Fruit fly (Drosophila melanogaster) whole organism, embryonic: Measurements from ENCODE around the gene CG7430.
A peak's percentile ranks its signal among the peaks of the same experiment; 100 is the strongest.

Source experiments
- ATbp ChIP-seq: fragments of 200-800 bp; sonication (Bioruptor generic); optimal IDR thresholded peaks from 2 replicates; lab custom pipeline; 2017; ENCODE audit warnings: missing biosample characterization, mild to moderate bottlenecking, missing genetic modification characterization, missing genetic modification reagents
- CG10209 ChIP-seq: fragments of 200-800 bp; sonication (Bioruptor generic); optimal IDR thresholded peaks from 3 replicates; lab custom pipeline; 2017; ENCODE audit warnings: missing biosample characterization, mild to moderate bottlenecking, missing genetic modification characterization, missing genetic modification reagents
- CG10366 ChIP-seq: fragments of 200-800 bp; sonication (Bioruptor generic); IDR thresholded peaks from 2 replicates; pipeline ENCODE4 v1.3.6; 2022; ENCODE audit warnings: missing biosample characterization, missing genetic modification characterization
- CG10654 ChIP-seq: fragments of 200-800 bp; sonication (Bioruptor generic); optimal IDR thresholded peaks from 2 replicates; lab custom pipeline; 2016; ENCODE audit warnings: missing biosample characterization, missing genetic modification characterization
- CG10979 ChIP-seq: fragments of 200-800 bp; sonication (Bioruptor generic); optimal IDR thresholded peaks from 2 replicates; lab custom pipeline; 2018; ENCODE audit warnings: missing biosample characterization, mild to moderate bottlenecking, missing genetic modification characterization, moderate library complexity
- CG11398 ChIP-seq: fragments of 200-800 bp; sonication (Bioruptor generic); optimal IDR thresholded peaks from 2 replicates; lab custom pipeline; 2016; ENCODE audit warnings: missing biosample characterization, missing genetic modification characterization
- CG11696 ChIP-seq: fragments of 200-800 bp; sonication (Bioruptor generic); IDR thresholded peaks from 2 replicates; pipeline ENCODE4 v1.3.6; 2022; ENCODE audit warnings: missing biosample characterization, missing genetic modification characterization
- CG13775 ChIP-seq: fragments of 200-800 bp; sonication (Bioruptor generic); optimal IDR thresholded peaks from 3 replicates; lab custom pipeline; 2017; ENCODE audit warnings: missing biosample characterization, mild to moderate bottlenecking, missing genetic modification characterization
- CG14014 ChIP-seq: fragments of 200-800 bp; sonication (Bioruptor generic); IDR thresholded peaks from 2 replicates; pipeline ENCODE4 v1.3.6; 2022; ENCODE audit warnings: missing biosample characterization, missing genetic modification characterization
- CG14965 ChIP-seq: fragments of 200-800 bp; sonication (Bioruptor generic); optimal IDR thresholded peaks from 2 replicates; lab custom pipeline; 2016; ENCODE audit warnings: missing biosample characterization, missing genetic modification characterization, borderline replicate concordance
- CG16863 ChIP-seq: fragments of 200-800 bp; sonication (Bioruptor generic); optimal IDR thresholded peaks from 3 replicates; lab custom pipeline; 2016; ENCODE audit warnings: missing biosample characterization, missing genetic modification characterization
- CG17802 ChIP-seq: fragments of 200-800 bp; sonication (Bioruptor generic); optimal IDR thresholded peaks from 2 replicates; lab custom pipeline; 2018; ENCODE audit warnings: missing biosample characterization, mild to moderate bottlenecking, missing genetic modification characterization, moderate library complexity
- CG30403 ChIP-seq: fragments of 200-800 bp; sonication (Bioruptor generic); optimal IDR thresholded peaks from 3 replicates; lab custom pipeline; 2016; ENCODE audit warnings: missing biosample characterization, missing genetic modification characterization
- CG3163 ChIP-seq: fragments of 200-800 bp; sonication (Bioruptor generic); optimal IDR thresholded peaks from 3 replicates; lab custom pipeline; 2016; ENCODE audit warnings: missing biosample characterization, missing genetic modification characterization
- CG3407 ChIP-seq: fragments of 200-800 bp; sonication (Bioruptor generic); optimal IDR thresholded peaks from 2 replicates; lab custom pipeline; 2018; ENCODE audit warnings: missing biosample characterization, mild to moderate bottlenecking, missing genetic modification characterization
- CG4820 ChIP-seq: fragments of 200-800 bp; sonication (Bioruptor generic); optimal IDR thresholded peaks from 3 replicates; lab custom pipeline; 2016; ENCODE audit warnings: missing biosample characterization, missing genetic modification characterization
- CG6254 ChIP-seq: fragments of 200-800 bp; sonication (Bioruptor generic); optimal IDR thresholded peaks from 3 replicates; lab custom pipeline; 2017; ENCODE audit warnings: mild to moderate bottlenecking, missing biosample characterization, missing genetic modification reagents, missing genetic modification characterization
- CG6765 ChIP-seq: fragments of 200-800 bp; sonication (Bioruptor generic); optimal IDR thresholded peaks from 3 replicates; lab custom pipeline; 2017; ENCODE audit warnings: missing biosample characterization, mild to moderate bottlenecking, missing genetic modification characterization
- CG7786 ChIP-seq: fragments of 200-800 bp; sonication (Bioruptor generic); optimal IDR thresholded peaks from 2 replicates; lab custom pipeline; 2016; ENCODE audit warnings: missing biosample characterization, missing genetic modification characterization
- CG8924 ChIP-seq: fragments of 200-800 bp; optimal IDR thresholded peaks from 3 replicates; lab custom pipeline; 2019; ENCODE audit warnings: missing biosample characterization, mild to moderate bottlenecking, missing genetic modification characterization, moderate library complexity
- CG9437 ChIP-seq: fragments of 200-800 bp; sonication (Bioruptor generic); optimal IDR thresholded peaks from 2 replicates; lab custom pipeline; 2018; ENCODE audit warnings: missing biosample characterization, mild to moderate bottlenecking, missing genetic modification characterization
- CG9727 ChIP-seq: fragments of 200-800 bp; sonication (Bioruptor generic); optimal IDR thresholded peaks from 3 replicates; lab custom pipeline; 2017; ENCODE audit warnings: missing biosample characterization, mild to moderate bottlenecking, missing genetic modification characterization
- D ChIP-seq, 2 experiments: fragments of 200-800 bp in 1 of 2; fragments of >200 bp in 1 of 2; sonication (Bioruptor generic) in 1 of 2; optimal IDR thresholded peaks; 2 replicates in 1 of 2; 3 replicates in 1 of 2; lab custom pipeline; 2017; ENCODE audit warnings: mild to moderate bottlenecking in 1 of 2, missing biosample characterization in 1 of 2, missing genetic modification characterization in 1 of 2, missing genetic modification reagents in 1 of 2
- Hmr ChIP-seq: fragments of 200-800 bp; sonication (Bioruptor generic); optimal IDR thresholded peaks from 3 replicates; lab custom pipeline; 2017; ENCODE audit warnings: mild to moderate bottlenecking, missing biosample characterization, missing genetic modification reagents, missing genetic modification characterization
- Lim3 ChIP-seq: fragments of 200-800 bp; sonication (Bioruptor generic); IDR thresholded peaks from 2 replicates; pipeline ENCODE4 v1.3.6; 2022; ENCODE audit warnings: missing biosample characterization, missing genetic modification characterization
- MTF-1 ChIP-seq: fragments of 200-800 bp; sonication (Bioruptor generic); optimal IDR thresholded peaks from 2 replicates; lab custom pipeline; 2018; ENCODE audit warnings: missing biosample characterization, mild to moderate bottlenecking, missing genetic modification characterization, borderline replicate concordance
- Mad ChIP-seq: fragments of 200-800 bp; sonication (Bioruptor generic); optimal IDR thresholded peaks from 2 replicates; lab custom pipeline; 2016; ENCODE audit warnings: missing biosample characterization, missing genetic modification characterization
- Rx ChIP-seq: fragments of 200-800 bp; sonication (Bioruptor generic); IDR thresholded peaks from 2 replicates; pipeline ENCODE4 v1.3.6; 2022; ENCODE audit warnings: missing biosample characterization, missing genetic modification characterization
- btn ChIP-seq: fragments of 200-800 bp; sonication (Bioruptor generic); optimal IDR thresholded peaks from 2 replicates; lab custom pipeline; 2016; ENCODE audit warnings: missing biosample characterization, missing genetic modification characterization
- crp ChIP-seq, 2 experiments: fragments of 200-800 bp; sonication (Bioruptor generic); optimal IDR thresholded peaks; 2 replicates in 1 of 2; 3 replicates in 1 of 2; lab custom pipeline; 2017; ENCODE audit warnings: missing biosample characterization in 2 of 2, missing genetic modification characterization in 2 of 2, mild to moderate bottlenecking in 1 of 2, moderate library complexity in 1 of 2
- dmrt99B ChIP-seq: fragments of 200-800 bp; sonication (Bioruptor generic); optimal IDR thresholded peaks from 2 replicates; lab custom pipeline; 2018; ENCODE audit warnings: missing biosample characterization, mild to moderate bottlenecking, missing genetic modification characterization, moderate library complexity
- dpn ChIP-seq, 2 experiments: fragments of 200-800 bp; sonication (Bioruptor generic); optimal IDR thresholded peaks; 3 replicates each; lab custom pipeline; 2016; ENCODE audit warnings: missing biosample characterization in 2 of 2, missing genetic modification characterization in 2 of 2
- gcm ChIP-seq: fragments of 200-800 bp; sonication (Bioruptor generic); optimal IDR thresholded peaks from 2 replicates; lab custom pipeline; 2019; ENCODE audit warnings: missing biosample characterization, mild to moderate bottlenecking, missing genetic modification characterization, moderate library complexity
- gfzf ChIP-seq: fragments of 200-800 bp; sonication (Bioruptor generic); optimal IDR thresholded peaks from 2 replicates; lab custom pipeline; 2016; ENCODE audit warnings: missing biosample characterization, mild to moderate bottlenecking, missing genetic modification characterization, moderate library complexity
- hkb ChIP-seq, 2 experiments: fragments of 200-800 bp in 1 of 2; fragments of >200 bp in 1 of 2; sonication (Bioruptor generic) in 1 of 2; IDR thresholded peaks in 1 of 2; optimal IDR thresholded peaks in 1 of 2; 2 replicates each; pipeline versions ENCODE4 v1.3.6 to Lab custom; 2017 to 2022; ENCODE audit warnings: missing biosample characterization in 1 of 2, missing genetic modification characterization in 1 of 2
- inv ChIP-seq: fragments of 200-800 bp; sonication (Bioruptor generic); IDR thresholded peaks from 2 replicates; pipeline ENCODE4 v1.3.6; 2022; ENCODE audit warnings: missing biosample characterization, missing genetic modification characterization; ENCODE audit not compliant: partially characterized antibody
- mam ChIP-seq: fragments of 200-800 bp; sonication (Bioruptor generic); optimal IDR thresholded peaks from 3 replicates; lab custom pipeline; 2016; ENCODE audit warnings: missing biosample characterization, missing genetic modification characterization
- nau ChIP-seq: fragments of 200-800 bp; sonication (Bioruptor generic); optimal IDR thresholded peaks from 3 replicates; lab custom pipeline; 2017; ENCODE audit warnings: missing biosample characterization, mild to moderate bottlenecking, missing genetic modification characterization, missing genetic modification reagents
- nmo ChIP-seq: fragments of 200-800 bp; sonication (Bioruptor generic); optimal IDR thresholded peaks from 2 replicates; lab custom pipeline; 2018; ENCODE audit warnings: missing biosample characterization, mild to moderate bottlenecking, missing genetic modification characterization, moderate library complexity
- pb ChIP-seq: fragments of 200-800 bp; sonication (Bioruptor generic); optimal IDR thresholded peaks from 3 replicates; lab custom pipeline; 2016; ENCODE audit warnings: missing biosample characterization, missing genetic modification characterization
- pho ChIP-seq: fragments of 200-800 bp; sonication (Bioruptor generic); optimal IDR thresholded peaks from 2 replicates; lab custom pipeline; 2016; ENCODE audit warnings: missing biosample characterization, missing genetic modification characterization
- phol ChIP-seq: fragments of 200-800 bp; sonication (Bioruptor generic); optimal IDR thresholded peaks from 3 replicates; lab custom pipeline; 2018; ENCODE audit warnings: missing biosample characterization, mild to moderate bottlenecking, missing genetic modification characterization, moderate library complexity
- ranshi ChIP-seq: fragments of 200-800 bp; sonication (Bioruptor generic); IDR thresholded peaks from 2 replicates; pipeline ENCODE4 v1.3.6; 2022; ENCODE audit warnings: missing biosample characterization, missing genetic modification characterization
- sens ChIP-seq: fragments of 200-800 bp; sonication (Bioruptor generic); peaks from one replicate; lab custom pipeline; 2016; ENCODE audit warnings: missing biosample characterization, missing genetic modification characterization
- slbo ChIP-seq: fragments of 200-800 bp; sonication (Bioruptor generic); IDR thresholded peaks from 2 replicates; pipeline ENCODE4 v1.3.6; 2022; ENCODE audit warnings: missing biosample characterization, missing genetic modification characterization
- tgo ChIP-seq: fragments of 200-800 bp; sonication (Bioruptor generic); IDR thresholded peaks from 3 replicates; pipeline ENCODE4 v1.3.6; 2022; ENCODE audit warnings: missing biosample characterization, missing genetic modification characterization
- twi ChIP-seq: fragments of 200-800 bp; optimal IDR thresholded peaks from 2 replicates; lab custom pipeline; 2019; ENCODE audit warnings: missing biosample characterization, mild to moderate bottlenecking, missing genetic modification characterization, moderate library complexity
- yki ChIP-seq: fragments of >200 bp; optimal IDR thresholded peaks from 3 replicates; lab custom pipeline; 2018
- zen ChIP-seq: fragments of 200-800 bp; sonication (Bioruptor generic); optimal IDR thresholded peaks from 3 replicates; lab custom pipeline; 2018; ENCODE audit warnings: missing biosample characterization, mild to moderate bottlenecking, missing genetic modification characterization, moderate library complexity

CG7430 gene

DNA sequence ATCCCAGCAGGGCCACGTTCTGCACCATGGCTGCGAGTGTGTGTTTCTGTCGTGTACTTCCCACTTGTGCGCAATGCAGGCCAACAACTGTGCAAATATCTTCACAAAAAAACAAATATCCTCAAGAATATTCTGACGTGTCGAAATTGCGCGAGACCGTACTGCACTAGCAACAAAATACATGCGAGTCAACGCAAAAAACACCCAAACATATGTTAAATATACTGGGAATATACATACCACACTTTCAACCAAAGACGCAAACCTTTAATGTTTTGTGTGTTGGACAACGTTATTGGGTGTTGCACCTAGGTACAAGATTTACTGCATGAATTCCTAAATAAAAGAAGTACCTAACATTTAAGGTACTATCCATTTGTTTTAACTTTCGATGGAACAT lies 44.6 kb upstream of the CG7430 start, which contains the start of gene NUCB1 (continued):
- TF ChIP-seq CG8924 (tag; lab: Kevin White, UChicago) (peak; percentile 48), mam (GFP tag; lab: Kevin White, UChicago) (peak; percentile 64), pb (GFP tag; lab: Kevin White, UChicago) (peak; percentile 20), CG30403 (GFP tag; lab: Kevin White, UChicago) (peak; percentile 29), D (optimal IDR thresholded peaks at IDR 0.05; lab: Kevin White, UChicago) (peak; percentile 11), D (GFP tag; optimal IDR thresholded peaks at IDR 0.05; lab: Kevin White, UChicago) (no peak), Hmr (peak; percentile 72), CG9437 (GFP tag; lab: Kevin White, UChicago) (no peak), CG3163 (GFP tag; lab: Kevin White, UChicago) (peak; percentile 18), CG14965 (GFP tag; lab: Kevin White, UChicago) (no peak), phol (peak; percentile 48), Lim3 (GFP tag; lab: Robert Waterston, UW) (no peak), CG9727 (GFP tag; lab: Kevin White, UChicago) (peak; percentile 2), pho (GFP tag; lab: Kevin White, UChicago) (peak; percentile 63), CG10209 (GFP tag; lab: Kevin White, UChicago) (peak; percentile 36), CG4820 (peak; percentile 7), twi (tag; lab: Kevin White, UChicago) (peak; percentile 27), CG6765 (peak; percentile 16), gfzf (GFP tag; lab: Kevin White, UChicago) (peak; percentile 97), hkb (optimal IDR thresholded peaks at IDR 0.05; lab: Kevin White, UChicago) (no peak), hkb (GFP tag; IDR thresholded peaks at IDR 0.05; lab: Robert Waterston, UW) (peak; percentile 36; the same call in 1 of the 2 replicates), CG10654 (GFP tag; lab: Kevin White, UChicago) (peak; percentile 15), tgo (no peak), ranshi (GFP tag; lab: Robert Waterston, UW) (0 out of 2 replicates have a peak, but pooled peaks have one; percentile 14), dmrt99B (tag; lab: Kevin White, UChicago) (no peak), inv (GFP tag; lab: Robert Waterston, UW) (no peak), gcm (no peak), dpn (GFP tag; optimal IDR thresholded peaks at IDR 0.05; lab: Kevin White, UChicago) (peak; percentile 47 to 64), CG14014 (GFP tag; lab: Robert Waterston, UW) (0 out of 2 replicates have a peak, but pooled peaks have one; percentile 45), CG6254 (GFP tag; lab: Kevin White, UChicago) (no peak), CG7786 (peak; percentile 7), CG11696 (GFP tag; lab: Robert Waterston, UW) (no peak), yki (lab: Kevin White, UChicago) (no peak), CG13775 (GFP tag; lab: Kevin White, UChicago) (no peak), slbo (GFP tag; lab: Robert Waterston, UW) (peak; percentile 58), CG3407 (no peak), sens (GFP tag; lab: Kevin White, UChicago) (peak; percentile 79), CG16863 (peak; percentile 11), ATbp (GFP tag; lab: Kevin White, UChicago) (no peak), nmo (GFP tag; lab: Kevin White, UChicago) (peak; percentile 77), Mad (peak; percentile 12), Rx (no peak), CG17802 (no peak), btn (GFP tag; lab: Kevin White, UChicago) (no peak), nau (GFP tag; lab: Kevin White, UChicago) (no peak), CG10366 (peak; percentile 12; the same call in 1 of the 2 replicates), CG10979 (tag; lab: Kevin White, UChicago) (peak; percentile 18), CG11398 (GFP tag; lab: Kevin White, UChicago) (no peak), crp (GFP tag; optimal IDR thresholded peaks at IDR 0.05; lab: Kevin White, UChicago) (peak in 1 of 2 experiments; percentile 87), MTF-1 (GFP tag; lab: Kevin White, UChicago) (peak; percentile 36), zen (tag; lab: Kevin White, UChicago) (peak; percentile 46)
